Fruit fly (Drosophila melanogaster) whole organism: Measurements from ENCODE around the gene CG3349.

Source experiments
- CG8478 ChIP-seq: fragments of >200 bp; optimal IDR thresholded peaks from 2 replicates; lab custom pipeline; 2018; ENCODE audit warnings: inconsistent platforms
- Dll ChIP-seq: fragments of >200 bp; optimal IDR thresholded peaks from 2 replicates; lab custom pipeline; 2017
- EcR ChIP-seq, 2 experiments: fragments of >200 bp; optimal IDR thresholded peaks; 2 replicates each; lab custom pipeline; 2017; ENCODE audit warnings: missing biosample characterization in 2 of 2, missing genetic modification characterization in 2 of 2, missing genetic modification reagents in 2 of 2
- pan ChIP-seq: fragments of >200 bp; optimal IDR thresholded peaks from 2 replicates; lab custom pipeline; 2017
- psq ChIP-seq: fragments of >200 bp; optimal IDR thresholded peaks from 2 replicates; lab custom pipeline; 2017
- usp ChIP-seq: fragments of >200 bp; optimal IDR thresholded peaks from 2 replicates; lab custom pipeline; 2017; ENCODE audit warnings: missing biosample characterization, missing genetic modification characterization, mixed read lengths

Gene CG3349

DNA sequence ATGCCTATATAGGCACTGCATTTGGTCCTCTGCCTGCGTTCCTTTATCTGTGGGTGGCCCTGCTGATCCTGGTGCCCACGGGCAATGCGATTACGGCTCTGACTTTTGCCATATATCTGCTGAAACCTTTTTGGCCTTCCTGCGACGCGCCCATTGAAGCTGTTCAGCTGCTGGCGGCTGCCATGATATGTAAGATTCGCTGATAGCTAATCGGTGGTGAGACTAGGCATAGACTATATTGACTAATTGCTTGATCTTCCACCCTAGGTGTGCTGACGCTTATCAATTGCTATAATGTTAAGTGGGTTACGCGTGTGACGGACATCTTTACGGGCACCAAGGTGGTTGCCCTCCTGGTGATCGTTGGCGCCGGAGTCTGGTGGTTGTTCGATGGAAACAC lies 10.5 kb downstream of the CG3349 start:
- TF ChIP-seq psq (lab: Kevin White, UChicago) (no peak), EcR (GFP tag; optimal IDR thresholded peaks at IDR 0.05; lab: Kevin White, UChicago) (no peak), Dll (lab: Kevin White, UChicago) (no peak), CG8478 (no peak), usp (GFP tag; lab: Kevin White, UChicago) (no peak), pan (lab: Kevin White, UChicago) (no peak)

DNA sequence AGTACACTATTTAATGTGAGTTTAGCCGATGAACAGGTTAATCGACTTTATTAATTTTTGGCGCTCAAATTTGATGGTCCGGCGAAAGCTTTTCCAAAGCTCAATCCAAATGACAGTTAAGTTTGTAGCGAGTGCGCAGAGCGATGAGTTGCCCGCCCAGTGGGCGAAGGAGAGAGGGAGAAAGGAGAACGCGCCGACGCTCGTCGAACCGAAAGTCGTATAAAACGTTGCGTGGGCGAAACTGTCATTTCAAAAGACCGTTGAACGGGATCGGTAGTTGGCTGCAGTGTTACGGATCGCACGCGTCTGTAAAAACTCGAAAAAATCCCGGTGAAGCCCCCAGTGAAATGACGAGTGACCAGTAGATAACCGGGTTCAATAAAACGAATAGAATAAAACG lies 12.6 kb downstream of the CG3349 start, which contains the start of gene Zip71B:
TSS of gene Zip71B (plus strand) at position 265 of the 400 bp plus-strand sequence.
- TF ChIP-seq usp (GFP tag; lab: Kevin White, UChicago) (no peak), EcR (GFP tag; optimal IDR thresholded peaks at IDR 0.05; lab: Kevin White, UChicago) (no peak), psq (lab: Kevin White, UChicago) (no peak), pan (lab: Kevin White, UChicago) (no peak), Dll (lab: Kevin White, UChicago) (no peak), CG8478 (no peak)

DNA sequence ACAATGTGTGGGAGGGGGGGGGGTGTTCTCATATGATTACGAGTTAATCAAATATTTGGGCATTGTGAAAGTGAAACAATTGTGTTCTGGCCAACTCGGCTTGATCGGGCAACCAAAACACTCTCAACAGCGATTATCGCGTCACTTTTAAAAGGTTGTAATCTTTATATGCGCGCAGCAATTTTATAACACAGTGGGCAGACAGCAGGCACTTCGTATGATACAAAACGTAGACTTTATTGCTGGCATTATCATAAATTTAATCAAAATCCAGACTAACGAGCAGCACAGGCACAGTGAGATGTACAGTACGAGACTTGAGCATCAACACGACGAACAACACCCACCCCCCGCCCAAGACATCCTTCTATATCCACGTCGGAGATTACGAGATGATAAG lies 13.4 kb downstream of the CG3349 start:
- TF ChIP-seq Dll (lab: Kevin White, UChicago), result no peak
- TF ChIP-seq usp (GFP tag; lab: Kevin White, UChicago), result no peak
- TF ChIP-seq EcR (GFP tag; optimal IDR thresholded peaks at IDR 0.05; lab: Kevin White, UChicago), result no peak
- TF ChIP-seq psq (lab: Kevin White, UChicago), result no peak
- no peak for TF ChIP-seq pan (lab: Kevin White, UChicago)
- no peak for TF ChIP-seq CG8478

DNA sequence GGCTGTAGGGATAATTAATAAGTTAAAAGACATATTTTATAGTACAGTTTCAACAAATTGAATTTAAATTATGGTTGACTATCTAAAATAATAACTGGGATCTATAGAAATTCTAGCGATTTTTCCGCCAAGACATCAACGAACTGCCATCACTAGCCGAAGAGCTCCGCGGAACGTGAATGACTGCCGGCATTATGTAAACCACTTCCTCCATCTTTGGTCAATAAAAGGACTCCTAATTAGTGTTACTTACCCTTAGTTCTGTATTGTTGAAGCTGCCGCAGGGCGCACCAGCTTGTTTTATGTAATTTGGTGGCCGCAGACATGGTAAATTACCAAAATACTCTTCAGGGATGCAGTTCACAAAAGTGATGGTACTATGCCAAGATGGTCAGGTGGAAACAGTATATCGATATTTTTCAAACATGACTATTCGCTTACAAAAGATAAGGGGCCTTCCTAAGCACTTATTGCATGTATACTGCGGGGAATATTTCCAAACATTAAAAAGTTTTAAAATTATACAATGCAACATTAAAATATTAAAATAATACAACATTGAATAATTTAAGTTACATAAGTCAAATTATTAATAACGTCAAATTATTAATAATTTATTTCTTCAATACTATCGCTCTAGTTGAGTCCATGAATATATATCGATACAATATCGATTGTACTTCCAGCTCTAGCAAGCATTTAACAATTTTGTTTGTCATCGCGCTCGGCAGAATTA lies 20.0 kb downstream of the CG3349 start, which contains the start of the genes mRpL39 and Prosbeta2:
TSS of gene mRpL39 (minus strand) at position 383 of the 736 bp plus-strand sequence.
TSS of gene Prosbeta2 (plus strand) at position 668 of the 736 bp plus-strand sequence.
- no peak for TF ChIP-seq CG8478
- TF ChIP-seq psq (lab: Kevin White, UChicago), result no peak

DNA sequence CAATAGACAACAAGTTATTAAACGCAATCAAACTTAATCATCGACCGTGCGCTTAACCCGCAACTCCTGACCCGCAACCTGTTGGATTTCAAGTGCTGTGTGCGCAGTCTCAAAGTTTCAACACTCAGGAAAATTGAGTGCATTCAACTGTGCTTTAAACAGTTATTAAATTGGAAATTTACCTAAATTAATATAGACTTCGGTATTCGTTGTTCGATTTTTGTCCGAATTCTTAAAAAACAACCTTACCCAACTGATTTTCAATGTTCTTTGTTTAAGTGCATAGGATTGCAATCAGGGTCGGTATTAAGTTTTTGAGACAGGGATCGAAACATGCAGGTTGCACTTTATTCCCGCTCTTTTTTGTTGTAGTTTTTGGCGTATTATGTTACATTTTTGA lies 25.7 kb downstream of the CG3349 start:
- no peak for TF ChIP-seq pan (lab: Kevin White, UChicago)
- no peak for TF ChIP-seq psq (lab: Kevin White, UChicago)
- no peak for TF ChIP-seq usp (GFP tag; lab: Kevin White, UChicago)
- no peak for TF ChIP-seq EcR (GFP tag; optimal IDR thresholded peaks at IDR 0.05; lab: Kevin White, UChicago)
- TF ChIP-seq CG8478, result no peak
- TF ChIP-seq Dll (lab: Kevin White, UChicago), result no peak

DNA sequence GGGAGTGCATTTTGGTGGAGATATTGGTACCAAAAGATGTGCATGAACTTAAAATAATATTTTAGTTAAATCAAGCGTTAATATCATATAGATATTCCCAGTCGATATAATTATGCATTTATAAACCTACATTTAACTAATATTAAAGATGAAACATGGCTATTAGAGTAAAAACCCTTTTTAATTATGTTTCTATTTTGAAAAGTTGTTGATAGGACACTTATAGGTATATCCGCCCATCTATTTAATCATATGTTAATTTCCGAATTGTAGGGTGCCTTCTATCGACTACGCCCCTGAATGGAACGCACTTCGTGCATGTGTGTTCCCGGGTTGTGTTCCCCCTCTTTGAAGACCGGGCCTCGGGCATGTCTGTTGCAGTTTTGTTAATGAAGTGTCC lies 26.4 kb downstream of the CG3349 start:
- TF ChIP-seq CG8478 (no peak), Dll (lab: Kevin White, UChicago) (no peak), psq (lab: Kevin White, UChicago) (no peak), usp (GFP tag; lab: Kevin White, UChicago) (no peak), pan (lab: Kevin White, UChicago) (no peak), EcR (GFP tag; optimal IDR thresholded peaks at IDR 0.05; lab: Kevin White, UChicago) (no peak)

DNA sequence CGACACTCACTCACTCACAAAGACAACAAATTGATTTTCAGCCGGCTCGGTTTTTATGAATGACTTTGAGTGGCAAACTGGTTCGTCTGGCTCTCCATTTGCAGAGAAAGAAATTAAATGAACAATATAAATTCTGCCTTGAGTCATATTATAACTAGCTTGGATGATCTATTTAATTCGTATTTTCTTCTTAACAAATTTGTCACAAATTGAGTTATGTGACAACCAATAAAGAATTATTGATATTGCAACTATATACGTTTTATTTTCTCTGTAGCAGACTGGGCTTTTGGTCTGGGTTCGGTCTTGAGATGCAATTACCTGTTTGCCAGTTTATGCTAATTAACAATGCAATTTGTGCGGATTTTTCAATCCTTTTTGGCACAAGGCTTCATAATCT lies 27.4 kb downstream of the CG3349 start:
- TF ChIP-seq usp (GFP tag; lab: Kevin White, UChicago), result no peak
- no peak for TF ChIP-seq psq (lab: Kevin White, UChicago)
- TF ChIP-seq CG8478, result no peak
- no peak for TF ChIP-seq pan (lab: Kevin White, UChicago)
- no peak for TF ChIP-seq EcR (GFP tag; optimal IDR thresholded peaks at IDR 0.05; lab: Kevin White, UChicago)
- TF ChIP-seq Dll (lab: Kevin White, UChicago), result no peak

DNA sequence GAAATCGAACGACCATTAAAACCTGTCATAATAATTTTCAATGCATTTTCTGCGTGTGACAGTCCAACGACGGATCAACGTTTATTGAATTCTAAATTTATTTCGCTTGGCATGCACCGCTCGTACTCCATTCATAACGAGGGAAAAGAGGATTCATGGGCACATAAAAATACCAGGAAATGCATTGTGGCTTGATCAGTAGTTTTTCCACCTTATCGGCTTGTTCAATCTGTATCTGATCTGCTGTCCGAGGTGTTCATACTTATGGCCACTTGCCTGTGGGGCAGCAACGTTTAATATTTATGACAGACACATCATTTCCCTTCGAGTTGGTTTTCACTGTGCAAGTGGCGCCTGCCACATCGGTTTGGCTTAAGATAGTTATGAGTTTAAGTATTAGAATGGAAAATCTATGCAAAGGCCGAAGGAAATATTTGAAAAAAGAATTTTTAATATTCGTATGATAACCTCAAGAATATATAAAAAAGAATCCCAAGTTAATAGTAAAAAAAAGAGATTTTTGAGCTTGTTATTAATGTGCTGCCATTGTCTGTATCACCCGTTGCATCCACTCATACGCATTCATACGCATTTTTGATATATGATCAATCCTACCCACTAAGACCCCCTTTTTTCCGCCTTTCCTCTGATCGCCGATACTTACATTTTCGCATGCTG lies 28.0 kb downstream of the CG3349 start:
- TF ChIP-seq EcR (GFP tag; optimal IDR thresholded peaks at IDR 0.05; lab: Kevin White, UChicago) (no peak), psq (lab: Kevin White, UChicago) (no peak), Dll (lab: Kevin White, UChicago) (no peak), CG8478 (no peak), usp (GFP tag; lab: Kevin White, UChicago) (no peak), pan (lab: Kevin White, UChicago) (no peak)

DNA sequence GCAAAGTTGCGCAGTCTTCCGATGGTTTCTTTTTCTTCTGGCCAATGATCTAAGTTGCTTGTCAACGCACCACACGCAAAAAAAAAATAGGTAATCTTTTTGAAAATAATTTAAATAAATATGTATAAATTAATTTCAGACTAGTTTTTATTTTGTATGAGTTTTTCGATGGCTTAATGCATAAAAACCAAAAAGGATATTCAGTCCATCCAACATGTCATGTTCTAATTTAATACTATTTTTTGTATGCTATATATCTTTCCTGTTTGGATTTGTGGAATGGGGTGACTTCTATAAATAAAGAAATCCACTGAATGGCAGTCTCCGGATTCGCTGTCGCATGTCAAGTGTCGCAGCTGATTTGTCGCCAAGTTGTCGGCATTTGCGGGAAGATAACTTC lies 30.3 kb downstream of the CG3349 start:
- TF ChIP-seq Dll (lab: Kevin White, UChicago) (no peak), psq (lab: Kevin White, UChicago) (no peak)

DNA sequence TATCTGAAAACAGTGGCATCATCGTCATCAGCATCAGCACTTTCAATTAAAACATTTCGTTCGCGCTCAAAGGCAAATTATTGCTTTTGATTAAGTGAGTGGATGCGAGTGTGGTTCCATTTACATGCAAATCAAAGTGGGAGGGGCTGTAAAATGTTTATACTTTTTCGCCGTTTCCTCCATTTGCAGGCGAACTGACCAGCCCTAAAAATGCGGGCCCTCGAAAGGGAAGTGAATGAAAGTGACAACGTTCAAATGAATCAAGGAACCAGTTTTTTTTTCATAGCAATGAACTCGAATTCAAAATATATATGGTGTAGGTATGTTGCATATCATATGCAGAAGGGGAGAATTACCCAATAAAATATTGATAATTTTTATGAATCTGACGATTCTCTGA lies 31.2 kb downstream of the CG3349 start:
- TF ChIP-seq psq (lab: Kevin White, UChicago), result no peak
- TF ChIP-seq usp (GFP tag; lab: Kevin White, UChicago), result no peak
- no peak for TF ChIP-seq EcR (GFP tag; optimal IDR thresholded peaks at IDR 0.05; lab: Kevin White, UChicago)
- TF ChIP-seq CG8478, result no peak
- no peak for TF ChIP-seq Dll (lab: Kevin White, UChicago)

DNA sequence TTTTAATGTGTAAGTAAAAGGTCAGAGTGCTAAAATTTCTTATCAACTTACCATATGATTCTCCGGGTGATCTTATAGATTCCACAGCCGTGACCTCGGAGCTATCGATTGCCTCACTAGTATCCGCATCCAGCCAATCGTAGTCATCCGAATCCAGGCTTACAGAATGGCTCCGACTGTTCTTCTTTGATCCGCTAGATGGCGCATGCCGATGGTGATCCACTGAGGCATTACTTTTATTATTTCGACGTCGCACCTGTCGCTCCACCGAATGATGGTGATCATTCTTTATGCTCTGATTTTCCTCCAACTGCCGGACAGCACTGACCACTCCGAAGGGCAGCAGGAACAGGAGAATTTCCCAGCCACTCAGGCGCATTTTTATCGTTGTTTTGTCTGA lies 31.7 kb downstream of the CG3349 start:
- no peak for TF ChIP-seq EcR (GFP tag; optimal IDR thresholded peaks at IDR 0.05; lab: Kevin White, UChicago)
- TF ChIP-seq Dll (lab: Kevin White, UChicago), result no peak
- no peak for TF ChIP-seq CG8478
- no peak for TF ChIP-seq usp (GFP tag; lab: Kevin White, UChicago)
- no peak for TF ChIP-seq pan (lab: Kevin White, UChicago)
- no peak for TF ChIP-seq psq (lab: Kevin White, UChicago)
